Fruit fly (Drosophila melanogaster): ENCODE data around the gene Mms19.

Mms19 gene

dm6 chr3R:5212759-5213053 lies 19.6 kb upstream of the Mms19 start:
- TF ChIP-seq rn (GFP tag; IDR thresholded peaks at IDR 0.05) (no peak), CG34367 (tag; optimal IDR thresholded peaks at IDR 0.05) (no peak), EcR (GFP tag; optimal IDR thresholded peaks at IDR 0.05) (no peak), CG10348 (GFP tag; IDR thresholded peaks at IDR 0.05) (no peak), CG14655 (GFP tag; optimal IDR thresholded peaks at IDR 0.05) (no peak), CG4496 (GFP tag; IDR thresholded peaks at IDR 0.05) (no peak), D1 (tag; optimal IDR thresholded peaks at IDR 0.05) (no peak), CG17806 (tag; optimal IDR thresholded peaks at IDR 0.05) (no peak), CG8159 (tag; optimal IDR thresholded peaks at IDR 0.05) (no peak), Pif1A (GFP tag; optimal IDR thresholded peaks at IDR 0.05) (no peak), CG12605 (GFP tag; IDR thresholded peaks at IDR 0.05) (no peak), fd96Ca (GFP tag; IDR thresholded peaks at IDR 0.05) (no peak), Pif1B (GFP tag; optimal IDR thresholded peaks at IDR 0.05) (no peak), CG9948 (tag; optimal IDR thresholded peaks at IDR 0.05) (no peak), Ets98B (GFP tag; IDR thresholded peaks at IDR 0.05) (no peak), CG8301 (tag; optimal IDR thresholded peaks at IDR 0.05) (no peak), CG13204 (GFP tag; optimal IDR thresholded peaks at IDR 0.05) (no peak), Snoo (tag; optimal IDR thresholded peaks at IDR 0.05) (no peak), CG15710 (tag; optimal IDR thresholded peaks at IDR 0.05) (no peak)

dm6 chr3R:5213309-5213708 lies 19.0 kb upstream of the Mms19 start:
- TF ChIP-seq CG4496 (GFP tag; IDR thresholded peaks at IDR 0.05): no peak
- no peak for TF ChIP-seq rn (GFP tag; IDR thresholded peaks at IDR 0.05)
- TF ChIP-seq CG8301 (tag; optimal IDR thresholded peaks at IDR 0.05): no peak
- TF ChIP-seq CG14655 (GFP tag; optimal IDR thresholded peaks at IDR 0.05): no peak
- TF ChIP-seq Pif1A (GFP tag; optimal IDR thresholded peaks at IDR 0.05): no peak
- no peak for TF ChIP-seq fd96Ca (GFP tag; IDR thresholded peaks at IDR 0.05)
- peak; percentile 63 for TF ChIP-seq EcR (GFP tag; optimal IDR thresholded peaks at IDR 0.05)
- no peak for TF ChIP-seq D1 (tag; optimal IDR thresholded peaks at IDR 0.05)
- TF ChIP-seq CG8159 (tag; optimal IDR thresholded peaks at IDR 0.05): no peak
- no peak for TF ChIP-seq Pif1B (GFP tag; optimal IDR thresholded peaks at IDR 0.05)
- no peak for TF ChIP-seq CG9948 (tag; optimal IDR thresholded peaks at IDR 0.05)
- TF ChIP-seq CG15710 (tag; optimal IDR thresholded peaks at IDR 0.05): no peak
- no peak for TF ChIP-seq CG32121 (GFP tag; IDR thresholded peaks at IDR 0.05)
- no peak for TF ChIP-seq Snoo (tag; optimal IDR thresholded peaks at IDR 0.05)
- TF ChIP-seq CG17806 (tag; optimal IDR thresholded peaks at IDR 0.05): no peak
- no peak for TF ChIP-seq CG12605 (GFP tag; IDR thresholded peaks at IDR 0.05)
- TF ChIP-seq CG13204 (GFP tag; optimal IDR thresholded peaks at IDR 0.05): peak; percentile 86
- peak; percentile 13 for TF ChIP-seq gl (tag; optimal IDR thresholded peaks at IDR 0.05)
- TF ChIP-seq CG10348 (GFP tag; IDR thresholded peaks at IDR 0.05): no peak
- no peak for TF ChIP-seq CG34367 (tag; optimal IDR thresholded peaks at IDR 0.05)
- TF ChIP-seq Ets98B (GFP tag; IDR thresholded peaks at IDR 0.05): peak; percentile 34; the same call in 1 of the 2 replicates

- TF ChIP-seq Pif1B (GFP tag; optimal IDR thresholded peaks at IDR 0.05): no peak
- TF ChIP-seq Ets98B (GFP tag; IDR thresholded peaks at IDR 0.05): peak; percentile 23; the same call in 1 of the 2 replicates
- TF ChIP-seq CG12605 (GFP tag; IDR thresholded peaks at IDR 0.05): no peak; the same call in 1 of the 2 replicates
- no peak for TF ChIP-seq Pif1A (GFP tag; optimal IDR thresholded peaks at IDR 0.05)
- TF ChIP-seq CG4496 (GFP tag; IDR thresholded peaks at IDR 0.05): 0 out of 3 replicates have a peak, but pooled peaks have one; percentile 33
- TF ChIP-seq CG8159 (tag; optimal IDR thresholded peaks at IDR 0.05): no peak
- TF ChIP-seq fd96Ca (GFP tag; IDR thresholded peaks at IDR 0.05): 0 out of 3 replicates have a peak, but pooled peaks have one; percentile 34
- no peak for TF ChIP-seq CG13204 (GFP tag; optimal IDR thresholded peaks at IDR 0.05)
- peak; percentile 43 for TF ChIP-seq CG8301 (tag; optimal IDR thresholded peaks at IDR 0.05)
- TF ChIP-seq CG34367 (tag; optimal IDR thresholded peaks at IDR 0.05): no peak
- TF ChIP-seq CG14655 (GFP tag; optimal IDR thresholded peaks at IDR 0.05): peak; percentile 51
- TF ChIP-seq CG15710 (tag; optimal IDR thresholded peaks at IDR 0.05): no peak
Observed at dm6 chr3R:5214162-5214916, 18.0 kb upstream of the Mms19 start.

- TF ChIP-seq CG12605 (GFP tag; IDR thresholded peaks at IDR 0.05) (peak; percentile 80), Ets98B (GFP tag; IDR thresholded peaks at IDR 0.05) (peak; percentile 79), CG9948 (tag; optimal IDR thresholded peaks at IDR 0.05) (peak; percentile 88), CG32121 (GFP tag; IDR thresholded peaks at IDR 0.05) (peak; percentile 76), CG17806 (tag; optimal IDR thresholded peaks at IDR 0.05) (peak; percentile 82), Pif1B (GFP tag; optimal IDR thresholded peaks at IDR 0.05) (peak; percentile 83), gl (tag; optimal IDR thresholded peaks at IDR 0.05) (peak; percentile 70), Pif1A (GFP tag; optimal IDR thresholded peaks at IDR 0.05) (peak; percentile 89), EcR (GFP tag; optimal IDR thresholded peaks at IDR 0.05) (peak; percentile 88), fd96Ca (GFP tag; IDR thresholded peaks at IDR 0.05) (peak; percentile 87), CG4496 (GFP tag; IDR thresholded peaks at IDR 0.05) (peak; percentile 84), CG13204 (GFP tag; optimal IDR thresholded peaks at IDR 0.05) (peak; percentile 82), CG34367 (tag; optimal IDR thresholded peaks at IDR 0.05) (peak; percentile 84), CG10348 (GFP tag; IDR thresholded peaks at IDR 0.05) (no peak), CG15710 (tag; optimal IDR thresholded peaks at IDR 0.05) (peak; percentile 90), CG8301 (tag; optimal IDR thresholded peaks at IDR 0.05) (peak; percentile 90), Snoo (tag; optimal IDR thresholded peaks at IDR 0.05) (peak; percentile 85), CG8159 (tag; optimal IDR thresholded peaks at IDR 0.05) (peak; percentile 89), CG14655 (GFP tag; optimal IDR thresholded peaks at IDR 0.05) (peak; percentile 90), rn (GFP tag; IDR thresholded peaks at IDR 0.05) (peak; percentile 63), D1 (tag; optimal IDR thresholded peaks at IDR 0.05) (peak; percentile 45)
Observed at dm6 chr3R:5215334-5216307, 16.7 kb upstream of the Mms19 start.

All from whole organism, pupa.